Worm (Caenorhabditis elegans) whole organism, late embryonic: ENCODE data around the gene W05B10.3.

Source experiments
- ceh-24 ChIP-seq: sonication (generic microtip); optimal IDR thresholded peaks from 2 replicates; lab custom pipeline; 2016; ENCODE audit warnings: mild to moderate bottlenecking, missing genetic modification characterization, missing compliant biosample characterization
- dve-1 ChIP-seq: sonication (generic microtip); optimal IDR thresholded peaks from 2 replicates; lab custom pipeline; 2017; ENCODE audit warnings: antibody characterized with exemption, mild to moderate bottlenecking, missing genetic modification characterization, missing compliant biosample characterization
- nfya-1 ChIP-seq: sonication (generic microtip); optimal IDR thresholded peaks from 2 replicates; lab custom pipeline; 2017; ENCODE audit warnings: missing genetic modification characterization, mild to moderate bottlenecking, missing compliant biosample characterization, antibody characterized with exemption, moderate library complexity
- npax-4 ChIP-seq: sonication (generic microtip); optimal IDR thresholded peaks from 2 replicates; lab custom pipeline; 2016; ENCODE audit warnings: missing genetic modification characterization, missing compliant biosample characterization
- pha-2 ChIP-seq: sonication (generic microtip); optimal IDR thresholded peaks from 2 replicates; lab custom pipeline; 2017; ENCODE audit warnings: mild to moderate bottlenecking, missing genetic modification characterization, missing compliant biosample characterization
- sox-2 ChIP-seq: fragments of 200-800 bp; sonication (Bioruptor generic); IDR thresholded peaks from 2 replicates; pipeline ENCODE4 v1.3.6; 2022; ENCODE audit warnings: missing genetic modification reagents, missing genetic modification characterization, missing compliant biosample characterization
- sox-4 ChIP-seq: sonication (generic microtip); optimal IDR thresholded peaks from 2 replicates; lab custom pipeline; 2017; ENCODE audit warnings: mild to moderate bottlenecking, missing genetic modification characterization, inconsistent platforms, missing compliant biosample characterization
- unc-42 ChIP-seq: sonication (generic microtip); optimal IDR thresholded peaks from 2 replicates; lab custom pipeline; 2016; ENCODE audit warnings: missing genotype, missing genetic modification characterization, missing compliant biosample characterization
- unc-55 ChIP-seq: sonication (generic microtip); optimal IDR thresholded peaks from 2 replicates; lab custom pipeline; 2017; ENCODE audit warnings: missing biosample characterization, missing genetic modification reagents, missing genetic modification characterization

DNA sequence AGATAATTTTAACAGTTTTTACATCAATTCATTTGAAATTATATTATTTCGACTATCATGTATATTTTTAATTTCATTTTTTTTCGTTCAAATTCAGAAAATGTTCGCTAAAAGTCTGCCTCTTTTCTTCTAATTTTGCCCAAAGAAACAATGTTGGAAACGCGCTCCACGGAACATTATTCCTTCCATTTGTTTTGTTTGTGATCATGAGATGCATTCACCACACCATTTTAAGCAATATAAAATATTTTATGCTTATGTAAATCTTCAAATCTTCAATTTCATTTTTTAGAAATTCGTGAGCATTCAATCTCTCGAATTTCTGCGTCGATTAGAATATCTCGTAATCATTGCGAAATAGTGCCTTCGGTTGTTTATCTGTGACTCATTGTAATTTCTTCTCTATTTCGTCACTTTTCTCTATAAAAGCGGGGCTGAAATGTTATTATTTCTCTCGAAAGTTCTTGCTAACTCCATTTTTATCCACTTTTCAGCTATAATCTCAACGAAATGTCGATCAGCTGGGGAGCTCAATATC, 35.9 kb upstream of the W05B10.3 start, which contains the start of gene istr-1:
- TF ChIP-seq pha-2: no peak
- TF ChIP-seq ceh-24 (tag; lab: Kevin White, UChicago): no peak
- no peak for TF ChIP-seq dve-1
- no peak for TF ChIP-seq sox-2 (GFP tag; lab: Robert Waterston, UW)
- TF ChIP-seq npax-4 (tag; lab: Kevin White, UChicago): no peak
- no peak for TF ChIP-seq nfya-1 (tag; lab: Kevin White, UChicago)
- TF ChIP-seq unc-55: no peak
- TF ChIP-seq unc-42 (tag; lab: Kevin White, UChicago): no peak
- no peak for TF ChIP-seq sox-4
